Fruit fly (Drosophila melanogaster) whole organism, wandering third instar larva: ENCODE measurements around the gene Larp7.

Experiments used
- Dfd ChIP-seq: fragments of >200 bp; optimal IDR thresholded peaks from 2 replicates; lab custom pipeline; 2017; ENCODE audit warnings: missing biosample characterization, missing genetic modification characterization
- Hr78 ChIP-seq: fragments of >200 bp; optimal IDR thresholded peaks from 2 replicates; lab custom pipeline; 2017; ENCODE audit warnings: missing biosample characterization, missing genetic modification characterization
- brk ChIP-seq: fragments of 200-800 bp; sonication (Bioruptor generic); optimal IDR thresholded peaks from 2 replicates; lab custom pipeline; 2016; ENCODE audit warnings: missing biosample characterization, mild to moderate bottlenecking, missing genetic modification characterization
- dl ChIP-seq, 2 experiments: fragments of 175-275, 200-275 bp in 1 of 2; fragments of 200-275 bp in 1 of 2; sonication (Bioruptor generic); optimal IDR thresholded peaks; lab custom pipeline; 2018; ENCODE audit warnings: mild to moderate bottlenecking in 2 of 2, missing biosample characterization in 2 of 2, missing genetic modification characterization in 2 of 2, moderate library complexity in 2 of 2; ENCODE audit not compliant: partially characterized antibody in 2 of 2, insufficient read depth in 1 of 2
- ey ChIP-seq: fragments of 200-800 bp; sonication (Bioruptor generic); optimal IDR thresholded peaks from 2 replicates; lab custom pipeline; 2016; ENCODE audit warnings: missing biosample characterization, missing genetic modification characterization
- h ChIP-seq: fragments of 200-800 bp; sonication (Bioruptor generic); optimal IDR thresholded peaks from 3 replicates; lab custom pipeline; 2016; ENCODE audit warnings: missing biosample characterization, mild to moderate bottlenecking, missing genetic modification characterization
- lola ChIP-seq: fragments of >200 bp; optimal IDR thresholded peaks from 2 replicates; lab custom pipeline; 2017; ENCODE audit warnings: missing biosample characterization, missing genetic modification characterization
- rgr ChIP-seq: fragments of 200-800 bp; sonication (Bioruptor generic); optimal IDR thresholded peaks from 3 replicates; lab custom pipeline; 2016; ENCODE audit warnings: missing biosample characterization, mild to moderate bottlenecking, missing genetic modification characterization
- usp ChIP-seq: fragments of >200 bp; optimal IDR thresholded peaks from 2 replicates; lab custom pipeline; 2017; ENCODE audit warnings: missing biosample characterization, missing genetic modification characterization

- no peak for TF ChIP-seq ey (GFP tag; lab: Kevin White, UChicago)
- no peak for TF ChIP-seq Dfd (GFP tag; lab: Kevin White, UChicago)
- no peak for TF ChIP-seq dl (GFP tag; optimal IDR thresholded peaks at IDR 0.05; lab: Kevin White, UChicago; ENCODE audit: insufficient read depth in 1 of 2, partially characterized antibody in 2 of 2)
- TF ChIP-seq lola (GFP tag; lab: Kevin White, UChicago) = no peak
- TF ChIP-seq Hr78 = no peak
- TF ChIP-seq brk (GFP tag; lab: Kevin White, UChicago) = no peak
- TF ChIP-seq h (GFP tag; lab: Kevin White, UChicago) = no peak
- no peak for TF ChIP-seq rgr
- TF ChIP-seq usp (GFP tag; lab: Kevin White, UChicago) = no peak
Observed at dm6 chrX:9247171-9247783, 3.7 kb downstream of the Larp7 start, which contains the start of the genes amx and Dsor1.
